Worm (Caenorhabditis elegans) whole organism, young adult: ENCODE data around the gene fbxb-24.
A peak's percentile ranks its signal among the peaks of the same experiment; 100 is the strongest.

ENCODE experiments used
- B0019.2 ChIP-seq: fragments of 200-800 bp; sonication (Bioruptor generic); conservative IDR thresholded peaks from 2 replicates; pipeline ENCODE4 v1.3.6; 2022; ENCODE audit warnings: missing genetic modification reagents, missing genetic modification characterization, missing compliant biosample characterization
- C06A6.2 ChIP-seq: fragments of 200-800 bp; sonication (Bioruptor generic); conservative IDR thresholded peaks from 2 replicates; pipeline ENCODE4 v1.3.6; 2022; ENCODE audit warnings: missing genetic modification characterization, missing compliant biosample characterization
- F10E7.11 ChIP-seq: sonication (generic microtip); optimal IDR thresholded peaks from 2 replicates; lab custom pipeline; 2017; ENCODE audit warnings: mild to moderate bottlenecking, missing genetic modification characterization, moderate library complexity, missing compliant biosample characterization
- F22D6.2 ChIP-seq: sonication (generic microtip); optimal IDR thresholded peaks from 2 replicates; lab custom pipeline; 2016; ENCODE audit warnings: mild to moderate bottlenecking, missing genetic modification characterization, missing compliant biosample characterization
- F33H1.4 ChIP-seq: fragments of 200-800 bp; sonication (Bioruptor generic); IDR thresholded peaks from 2 replicates; pipeline ENCODE4 v1.3.6; 2022; ENCODE audit warnings: missing genetic modification reagents, missing genetic modification characterization, missing compliant biosample characterization
- F55B11.4 ChIP-seq: sonication (generic microtip); optimal IDR thresholded peaks from 2 replicates; lab custom pipeline; 2016; ENCODE audit warnings: missing compliant biosample characterization, missing genetic modification characterization, borderline replicate concordance; ENCODE audit not compliant: insufficient read depth
- K11D2.4 ChIP-seq: fragments of 200-800 bp; sonication (Bioruptor generic); IDR thresholded peaks from 2 replicates; pipeline ENCODE4 v1.3.6; 2022; ENCODE audit warnings: missing genetic modification reagents, missing genetic modification characterization, missing compliant biosample characterization
- Y53G8AR.9 ChIP-seq: fragments of 200-800 bp; sonication (Bioruptor generic); conservative IDR thresholded peaks from 2 replicates; pipeline ENCODE4 v1.3.6; 2022; ENCODE audit warnings: missing genetic modification reagents, missing genetic modification characterization, missing compliant biosample characterization
- Y95B8A.8 ChIP-seq: fragments of 200-800 bp; sonication (Bioruptor generic); IDR thresholded peaks from 2 replicates; pipeline ENCODE4 v1.3.6; 2022; ENCODE audit warnings: missing genetic modification reagents, missing genetic modification characterization, missing compliant biosample characterization
- ZK185.1 ChIP-seq: sonication (generic microtip); optimal IDR thresholded peaks from 2 replicates; lab custom pipeline; 2016; ENCODE audit warnings: mild to moderate bottlenecking, missing genetic modification characterization, missing compliant biosample characterization; ENCODE audit not compliant: poor library complexity, severe bottlenecking
- ama-1 ChIP-seq, 3 experiments: fragments of 150-350 bp in 1 of 3; sonication (generic microtip) in 2 of 3; optimal IDR thresholded peaks; 2 replicates each; lab custom pipeline; 2014 to 2018; ENCODE audit warnings: missing biosample characterization in 2 of 3, missing genetic modification characterization in 2 of 3, missing genetic modification reagents in 2 of 3
- atf-7 ChIP-seq: sonication (generic microtip); optimal IDR thresholded peaks from 2 replicates; lab custom pipeline; 2017; ENCODE audit warnings: mild to moderate bottlenecking, missing genetic modification characterization, missing compliant biosample characterization
- attf-3 ChIP-seq: fragments of 200-800 bp; sonication (Bioruptor generic); conservative IDR thresholded peaks from 2 replicates; pipeline ENCODE4 v1.3.6; 2022; ENCODE audit warnings: missing genetic modification reagents, missing genetic modification characterization, missing compliant biosample characterization
- attf-5 ChIP-seq: fragments of 200-800 bp; sonication (Bioruptor generic); optimal IDR thresholded peaks from 2 replicates; lab custom pipeline; 2018; ENCODE audit warnings: mild to moderate bottlenecking, missing genetic modification characterization, missing compliant biosample characterization
- ceh-40 ChIP-seq: fragments of 200-800 bp; sonication (Bioruptor generic); IDR thresholded peaks from 2 replicates; pipeline ENCODE4 v1.3.6; 2022; ENCODE audit warnings: missing genetic modification characterization, missing compliant biosample characterization
- ceh-91 ChIP-seq: fragments of 200-800 bp; sonication (Bioruptor generic); IDR thresholded peaks from 2 replicates; pipeline ENCODE4 v1.3.6; 2022; ENCODE audit warnings: missing genetic modification reagents, missing genetic modification characterization, missing compliant biosample characterization
- dpl-1 ChIP-seq: fragments of 150-350 bp; optimal IDR thresholded peaks from 2 replicates; lab custom pipeline; 2014; ENCODE audit warnings: missing biosample characterization, missing genetic modification reagents, missing genetic modification characterization
- egl-44 ChIP-seq: fragments of 200-800 bp; sonication (Bioruptor generic); IDR thresholded peaks from 2 replicates; pipeline ENCODE4 v1.3.6; 2022; ENCODE audit warnings: missing genetic modification reagents, missing genetic modification characterization, missing compliant biosample characterization
- fkh-3 ChIP-seq: sonication (generic microtip); optimal IDR thresholded peaks from 2 replicates; lab custom pipeline; 2016; ENCODE audit warnings: mild to moderate bottlenecking, missing genetic modification characterization, missing compliant biosample characterization
- gei-17 ChIP-seq: fragments of 200-800 bp; sonication (Bioruptor generic); optimal IDR thresholded peaks from 2 replicates; lab custom pipeline; 2018; ENCODE audit warnings: mild to moderate bottlenecking, missing genetic modification characterization, missing compliant biosample characterization
- him-1 ChIP-seq: sonication (generic microtip); optimal IDR thresholded peaks from 2 replicates; lab custom pipeline; 2016; ENCODE audit warnings: missing genotype, missing genetic modification reagents, missing genetic modification characterization, missing compliant biosample characterization
- hsf-1 ChIP-seq: fragments of 200-800 bp; sonication (Bioruptor generic); IDR thresholded peaks from 2 replicates; pipeline ENCODE4 v1.3.6; 2022; ENCODE audit warnings: missing genetic modification reagents, missing genetic modification characterization, missing compliant biosample characterization
- let-526 ChIP-seq: fragments of 200-800 bp; sonication (Bioruptor generic); IDR thresholded peaks from 2 replicates; pipeline ENCODE4 v1.3.6; 2022; ENCODE audit warnings: missing genetic modification reagents, missing genetic modification characterization, missing compliant biosample characterization
- lin-26 ChIP-seq: fragments of 200-800 bp; sonication (Bioruptor generic); IDR thresholded peaks from 2 replicates; pipeline ENCODE4 v1.3.6; 2022; ENCODE audit warnings: missing genetic modification reagents, missing genetic modification characterization, missing compliant biosample characterization
- lin-54 ChIP-seq: fragments of 200-800 bp; sonication (Bioruptor generic); optimal IDR thresholded peaks from 2 replicates; lab custom pipeline; 2018; ENCODE audit warnings: mild to moderate bottlenecking, missing genetic modification characterization, missing compliant biosample characterization
- lsl-1 ChIP-seq: fragments of 200-800 bp; sonication (Bioruptor generic); optimal IDR thresholded peaks from 2 replicates; lab custom pipeline; 2018; ENCODE audit warnings: mild to moderate bottlenecking, missing genetic modification characterization, moderate library complexity, missing compliant biosample characterization
- mel-28 ChIP-seq: sonication (generic microtip); optimal IDR thresholded peaks from 2 replicates; lab custom pipeline; 2016; ENCODE audit warnings: borderline replicate concordance, mild to moderate bottlenecking, missing genetic modification characterization, missing compliant biosample characterization
- mxl-1 ChIP-seq: sonication (generic microtip); optimal IDR thresholded peaks from 2 replicates; lab custom pipeline; 2016; ENCODE audit warnings: missing genetic modification characterization, missing compliant biosample characterization
- nfya-1 ChIP-seq: sonication (generic microtip); optimal IDR thresholded peaks from 2 replicates; lab custom pipeline; 2017; ENCODE audit warnings: antibody characterized with exemption, missing compliant biosample characterization, missing genetic modification characterization, borderline replicate concordance; ENCODE audit not compliant: insufficient read depth
- nfya-2 ChIP-seq: fragments of 200-800 bp; sonication (Bioruptor generic); IDR thresholded peaks from 2 replicates; pipeline ENCODE4 v1.3.6; 2022; ENCODE audit warnings: missing genetic modification reagents, missing genetic modification characterization, missing compliant biosample characterization
- nfyb-1 ChIP-seq: fragments of 200-800 bp; sonication (Bioruptor generic); IDR thresholded peaks from 2 replicates; pipeline ENCODE4 v1.3.6; 2022; ENCODE audit warnings: missing genetic modification reagents, missing genetic modification characterization, missing compliant biosample characterization
- nhr-27 ChIP-seq: fragments of 200-800 bp; sonication (Bioruptor generic); optimal IDR thresholded peaks from 2 replicates; lab custom pipeline; 2018; ENCODE audit warnings: mild to moderate bottlenecking, missing genetic modification characterization, moderate library complexity, missing compliant biosample characterization
- nhr-80 ChIP-seq: sonication (generic microtip); optimal IDR thresholded peaks from 2 replicates; lab custom pipeline; 2016; ENCODE audit warnings: missing genetic modification characterization, missing compliant biosample characterization
- pbrm-1 ChIP-seq: fragments of 200-800 bp; sonication (Bioruptor generic); IDR thresholded peaks from 2 replicates; pipeline ENCODE4 v1.3.6; 2022; ENCODE audit warnings: missing genetic modification reagents, missing genetic modification characterization, missing compliant biosample characterization
- snpc-1.3 ChIP-seq: sonication (generic microtip); optimal IDR thresholded peaks from 2 replicates; lab custom pipeline; 2017; ENCODE audit warnings: missing genetic modification characterization, mild to moderate bottlenecking, missing compliant biosample characterization, antibody characterized with exemption, moderate library complexity, missing genotype, missing genetic modification reagents; ENCODE audit not compliant: insufficient read depth
- sptf-2 ChIP-seq: fragments of 200-800 bp; sonication (Bioruptor generic); optimal IDR thresholded peaks from 2 replicates; lab custom pipeline; 2018; ENCODE audit warnings: mild to moderate bottlenecking, missing genetic modification characterization, missing compliant biosample characterization
- unc-62 ChIP-seq: fragments of 150-350 bp; optimal IDR thresholded peaks from 2 replicates; lab custom pipeline; 2014; ENCODE audit warnings: missing biosample characterization, missing genetic modification reagents, missing genetic modification characterization
- xnd-1 ChIP-seq: sonication (generic microtip); optimal IDR thresholded peaks from 2 replicates; lab custom pipeline; 2016; ENCODE audit warnings: missing genotype, missing genetic modification reagents, missing genetic modification characterization, missing compliant biosample characterization
- ztf-28 ChIP-seq: fragments of 200-800 bp; sonication (Bioruptor generic); IDR thresholded peaks from 2 replicates; pipeline ENCODE4 v1.3.6; 2022; ENCODE audit warnings: missing genetic modification reagents, missing genetic modification characterization, missing compliant biosample characterization
- ztf-6 ChIP-seq: fragments of 200-800 bp; sonication (Bioruptor generic); IDR thresholded peaks from 2 replicates; pipeline ENCODE4 v1.3.6; 2022; ENCODE audit warnings: missing genetic modification reagents, missing genetic modification characterization, missing compliant biosample characterization

The fbxb-24 gene

ce11 chrIII:11908660-11909059 lies at the start of gene fbxb-24:
TSS of gene fbxb-24 (plus strand) at chrIII:11908960.
- TF ChIP-seq Y95B8A.8 = no peak
- TF ChIP-seq egl-44 = no peak
- TF ChIP-seq lin-26 (GFP tag; lab: Robert Waterston, UW) = no peak
- TF ChIP-seq ama-1 (optimal IDR thresholded peaks at IDR 0.05; lab: Kevin White, UChicago) = no peak
- TF ChIP-seq ama-1 (GFP tag; optimal IDR thresholded peaks at IDR 0.05; lab: Kevin White, UChicago) = no peak
- no peak for TF ChIP-seq lsl-1 (GFP tag; lab: Kevin White, UChicago)
- TF ChIP-seq him-1 (tag; lab: Kevin White, UChicago) = no peak

ce11 chrIII:11861123-11861522 lies 47.6 kb upstream of the fbxb-24 start:
- peak; percentile 52 for TF ChIP-seq nfyb-1 (GFP tag; lab: Robert Waterston, UW)
- no peak for TF ChIP-seq ceh-91 (GFP tag; lab: Robert Waterston, UW)
- no peak for TF ChIP-seq ZK185.1 (tag; lab: Kevin White, UChicago)
- no peak for TF ChIP-seq ztf-6 (GFP tag; lab: Robert Waterston, UW)

- no peak for TF ChIP-seq gei-17 (GFP tag; lab: Kevin White, UChicago)
- TF ChIP-seq mxl-1 (tag; lab: Kevin White, UChicago) = no peak
- TF ChIP-seq atf-7 = no peak
- TF ChIP-seq attf-3 (GFP tag; lab: Robert Waterston, UW) = no peak
- TF ChIP-seq hsf-1 (GFP tag; lab: Robert Waterston, UW) = no peak
- no peak for TF ChIP-seq nhr-80 (tag; lab: Kevin White, UChicago)
- TF ChIP-seq F33H1.4 = no peak
- no peak for TF ChIP-seq nfyb-1 (GFP tag; lab: Robert Waterston, UW)
- no peak for TF ChIP-seq F55B11.4 (tag; lab: Kevin White, UChicago)
- TF ChIP-seq lin-54 = no peak
Observed at ce11 chrIII:11862149-11862548, 46.6 kb upstream of the fbxb-24 start, which contains the start of gene Y56A3A.2. TSS of gene Y56A3A.2 (minus strand) at chrIII:11862249.

- TF ChIP-seq F55B11.4 (tag; lab: Kevin White, UChicago) (no peak), sptf-2 (no peak), nhr-27 (no peak), nfyb-1 (GFP tag; lab: Robert Waterston, UW) (peak; percentile 58; the same call in 1 of the 2 replicates)
Observed at ce11 chrIII:11866127-11866526, 42.6 kb upstream of the fbxb-24 start.

ce11 chrIII:11869231-11869912 lies 39.4 kb upstream of the fbxb-24 start, which contains the start of gene taf-12:
TSS of gene taf-12 (minus strand) at chrIII:11869281.
- no peak for TF ChIP-seq C06A6.2 (GFP tag; lab: Robert Waterston, UW)
- 0 out of 2 replicates have a peak, but pooled peaks have one; percentile 6 for TF ChIP-seq pbrm-1 (GFP tag; lab: Robert Waterston, UW)
- no peak for TF ChIP-seq F22D6.2
- no peak for TF ChIP-seq ama-1 (optimal IDR thresholded peaks at IDR 0.05; lab: Kevin White, UChicago)
- no peak for TF ChIP-seq ama-1 (GFP tag; optimal IDR thresholded peaks at IDR 0.05; lab: Kevin White, UChicago)
- peak; percentile 13 for TF ChIP-seq dpl-1 (GFP tag; lab: Kevin White, UChicago)
- no peak for TF ChIP-seq ceh-40 (GFP tag; lab: Robert Waterston, UW)
- peak; percentile 100 for TF ChIP-seq xnd-1
- no peak for TF ChIP-seq nfya-1 (tag; lab: Kevin White, UChicago)
- no peak for TF ChIP-seq snpc-1.3 (tag; lab: Kevin White, UChicago)
- no peak for TF ChIP-seq K11D2.4 (GFP tag; lab: Robert Waterston, UW)
- TF ChIP-seq fkh-3 (tag; lab: Kevin White, UChicago) = no peak
- no peak for TF ChIP-seq Y53G8AR.9 (GFP tag; lab: Robert Waterston, UW)
- no peak for TF ChIP-seq ztf-28 (GFP tag; lab: Robert Waterston, UW)
- no peak for TF ChIP-seq F10E7.11 (tag; lab: Kevin White, UChicago)
- no peak for TF ChIP-seq hsf-1 (GFP tag; lab: Robert Waterston, UW)
- no peak for TF ChIP-seq unc-62
- TF ChIP-seq let-526 = no peak
- no peak for TF ChIP-seq attf-5
- TF ChIP-seq nfya-2 (GFP tag; lab: Robert Waterston, UW) = 0 out of 2 replicates have a peak, but pooled peaks have one; percentile 16
- TF ChIP-seq B0019.2 (GFP tag; lab: Robert Waterston, UW) = no peak
- no peak for TF ChIP-seq mel-28 (tag; lab: Kevin White, UChicago)
